Worm (Caenorhabditis elegans) whole organism, L3 larva: ENCODE measurements around the gene vrk-1.

Source experiments
- R02D3.7 ChIP-seq: fragments of 150-350 bp; optimal IDR thresholded peaks from 2 replicates; lab custom pipeline; 2014; ENCODE audit warnings: missing biosample characterization, missing genetic modification characterization
- ZK546.5 ChIP-seq: sonication (generic microtip); optimal IDR thresholded peaks from 2 replicates; lab custom pipeline; 2017; ENCODE audit warnings: missing biosample characterization, missing genetic modification characterization
- aly-2 ChIP-seq: fragments of 150-350 bp; optimal IDR thresholded peaks from 2 replicates; lab custom pipeline; 2014; ENCODE audit warnings: missing biosample characterization, missing genetic modification characterization
- ama-1 ChIP-seq: fragments of 150-350 bp; optimal IDR thresholded peaks from 2 replicates; lab custom pipeline; 2018
- ceh-16 ChIP-seq: sonication (generic microtip); optimal IDR thresholded peaks from 2 replicates; lab custom pipeline; 2017; ENCODE audit warnings: missing biosample characterization, missing genetic modification characterization
- ceh-28 ChIP-seq: fragments of 150-350 bp; optimal IDR thresholded peaks from 2 replicates; lab custom pipeline; 2014; ENCODE audit warnings: missing biosample characterization, missing genetic modification reagents, missing genetic modification characterization
- ceh-82 ChIP-seq: fragments of 150-350 bp; optimal IDR thresholded peaks from 2 replicates; lab custom pipeline; 2014; ENCODE audit warnings: missing biosample characterization, missing genetic modification characterization
- ceh-9 ChIP-seq: sonication (generic microtip); optimal IDR thresholded peaks from 2 replicates; lab custom pipeline; 2018; ENCODE audit warnings: missing biosample characterization, missing genetic modification characterization
- egl-5 ChIP-seq: fragments of 150-350 bp; optimal IDR thresholded peaks from 2 replicates; lab custom pipeline; 2017; ENCODE audit warnings: missing biosample characterization, missing genetic modification reagents, missing genetic modification characterization, inconsistent platforms
- elt-2 ChIP-seq: sonication (generic microtip); optimal IDR thresholded peaks from 2 replicates; lab custom pipeline; 2016; ENCODE audit warnings: missing genetic modification reagents, mild to moderate bottlenecking, missing genetic modification characterization, missing compliant biosample characterization
- elt-3 ChIP-seq, 3 experiments: fragments of 150-350 bp in 1 of 3; sonication (generic microtip) in 2 of 3; optimal IDR thresholded peaks; 2 replicates in 2 of 3; 4 replicates in 1 of 3; lab custom pipeline; 2014 to 2017; ENCODE audit warnings: missing biosample characterization in 3 of 3, missing genetic modification characterization in 3 of 3
- eor-1 ChIP-seq, 2 experiments: fragments of 150-350 bp; optimal IDR thresholded peaks; 2 replicates each; lab custom pipeline; 2014 to 2018; ENCODE audit warnings: missing biosample characterization in 2 of 2, missing genetic modification characterization in 2 of 2
- fkh-10 ChIP-seq: sonication (generic microtip); optimal IDR thresholded peaks from 2 replicates; lab custom pipeline; 2017; ENCODE audit warnings: missing biosample characterization, missing genetic modification reagents, missing genetic modification characterization
- fkh-2 ChIP-seq: fragments of 150-350 bp; optimal IDR thresholded peaks from 2 replicates; lab custom pipeline; 2014; ENCODE audit warnings: missing biosample characterization, missing genetic modification reagents, missing genetic modification characterization
- hmg-11 ChIP-seq: sonication (generic microtip); optimal IDR thresholded peaks from 2 replicates; lab custom pipeline; 2016; ENCODE audit warnings: missing genetic modification characterization, missing compliant biosample characterization
- lin-15B ChIP-seq: fragments of 150-350 bp; optimal IDR thresholded peaks from 2 replicates; lab custom pipeline; 2014; ENCODE audit warnings: missing biosample characterization, missing genetic modification characterization
- lin-39 ChIP-seq: fragments of 150-350 bp; optimal IDR thresholded peaks from 2 replicates; lab custom pipeline; 2018; ENCODE audit warnings: missing biosample characterization, missing genetic modification reagents, missing genetic modification characterization
- lsy-12 ChIP-seq: sonication (generic microtip); optimal IDR thresholded peaks from 2 replicates; lab custom pipeline; 2016; ENCODE audit warnings: mild to moderate bottlenecking, missing genetic modification characterization, missing compliant biosample characterization
- mdl-1 ChIP-seq: fragments of 150-350 bp; optimal IDR thresholded peaks from 2 replicates; lab custom pipeline; 2014; ENCODE audit warnings: missing biosample characterization, missing genetic modification characterization
- mml-1 ChIP-seq: fragments of 150-350 bp; sonication (generic microtip); optimal IDR thresholded peaks from 3 replicates; lab custom pipeline; 2014; ENCODE audit warnings: missing biosample characterization, missing genetic modification characterization
- nfya-1 ChIP-seq: sonication (generic microtip); optimal IDR thresholded peaks from 2 replicates; lab custom pipeline; 2017; ENCODE audit warnings: missing genetic modification characterization, mild to moderate bottlenecking, missing compliant biosample characterization, antibody characterized with exemption, moderate library complexity; ENCODE audit not compliant: insufficient read depth
- nhr-11 ChIP-seq: fragments of 150-350 bp; optimal IDR thresholded peaks from 2 replicates; lab custom pipeline; 2014; ENCODE audit warnings: missing biosample characterization, missing genetic modification characterization
- nhr-237 ChIP-seq: fragments of 150-350 bp; optimal IDR thresholded peaks from 2 replicates; lab custom pipeline; 2014; ENCODE audit warnings: missing biosample characterization, missing genetic modification characterization
- nhr-25 ChIP-seq: sonication (generic microtip); optimal IDR thresholded peaks from 2 replicates; lab custom pipeline; 2017; ENCODE audit warnings: missing biosample characterization, missing genetic modification characterization
- nhr-67 ChIP-seq: fragments of 150-350 bp; optimal IDR thresholded peaks from 2 replicates; lab custom pipeline; 2014; ENCODE audit warnings: missing biosample characterization, missing genetic modification characterization
- nhr-76 ChIP-seq: fragments of 150-350 bp; sonication (generic microtip); optimal IDR thresholded peaks from 5 replicates; lab custom pipeline; 2014; ENCODE audit warnings: missing biosample characterization, missing genetic modification characterization
- pha-4 ChIP-seq: fragments of 150-350 bp; optimal IDR thresholded peaks from 2 replicates; lab custom pipeline; 2014; ENCODE audit warnings: missing biosample characterization, missing genetic modification reagents, missing genetic modification characterization
- pqm-1 ChIP-seq: fragments of 150-350 bp; optimal IDR thresholded peaks from 2 replicates; lab custom pipeline; 2017; ENCODE audit warnings: missing biosample characterization, missing genetic modification characterization, inconsistent platforms
- skn-1 ChIP-seq: fragments of 150-350 bp; optimal IDR thresholded peaks from 2 replicates; lab custom pipeline; 2014; ENCODE audit warnings: missing biosample characterization, missing genetic modification characterization
- tbx-2 ChIP-seq: sonication (generic microtip); optimal IDR thresholded peaks from 2 replicates; lab custom pipeline; 2016; ENCODE audit warnings: mild to moderate bottlenecking, missing genetic modification characterization, missing compliant biosample characterization
- unc-39 ChIP-seq: sonication (generic microtip); optimal IDR thresholded peaks from 4 replicates; lab custom pipeline; 2017; ENCODE audit warnings: missing biosample characterization, missing genetic modification characterization
- ztf-4 ChIP-seq: fragments of 150-350 bp; optimal IDR thresholded peaks from 2 replicates; lab custom pipeline; 2014; ENCODE audit warnings: missing biosample characterization, missing genetic modification characterization

The vrk-1 gene

DNA sequence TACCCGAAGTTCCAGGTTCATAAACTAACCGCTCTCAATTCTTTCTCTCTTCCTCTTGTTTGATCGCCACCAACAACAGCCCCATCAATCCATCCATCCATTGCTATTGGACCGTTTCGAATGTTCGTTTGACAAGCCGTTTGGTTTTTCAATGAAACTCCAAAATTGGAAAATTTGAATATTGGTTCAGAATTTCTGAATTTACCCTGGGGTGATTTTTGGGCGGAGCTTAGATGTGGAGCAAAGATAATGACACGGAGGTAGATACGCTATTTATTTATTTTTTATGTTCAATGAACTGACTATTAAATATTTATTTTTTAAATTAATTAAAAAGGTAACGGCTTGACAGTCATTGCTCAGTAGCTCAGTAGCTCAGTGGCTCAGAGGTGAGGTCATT is 22.5 kb downstream of the vrk-1 start, which contains the start of gene B0034.2:
Gene B0034.2, minus strand, starts transcription at position 101 of the 400 bp plus-strand sequence.
- TF ChIP-seq fkh-10 (GFP tag; lab: Kevin White, UChicago) (no peak), ceh-9 (tag; lab: Kevin White, UChicago) (no peak), nhr-11 (tag; lab: Kevin White, UChicago) (no peak), R02D3.7 (tag; lab: Kevin White, UChicago) (no peak), eor-1 (tag; optimal IDR thresholded peaks at IDR 0.05; lab: Kevin White, UChicago) (no peak), pqm-1 (no peak), nhr-25 (tag; lab: Kevin White, UChicago) (no peak), fkh-2 (no peak), unc-39 (tag; lab: Kevin White, UChicago) (no peak), nfya-1 (tag; lab: Kevin White, UChicago) (no peak), tbx-2 (tag; lab: Kevin White, UChicago) (no peak), mml-1 (tag; lab: Kevin White, UChicago) (no peak), nhr-237 (tag; lab: Kevin White, UChicago) (no peak), ceh-82 (no peak), ZK546.5 (tag; lab: Kevin White, UChicago) (no peak), lsy-12 (tag; lab: Kevin White, UChicago) (no peak), ceh-16 (tag; lab: Kevin White, UChicago) (no peak)

DNA sequence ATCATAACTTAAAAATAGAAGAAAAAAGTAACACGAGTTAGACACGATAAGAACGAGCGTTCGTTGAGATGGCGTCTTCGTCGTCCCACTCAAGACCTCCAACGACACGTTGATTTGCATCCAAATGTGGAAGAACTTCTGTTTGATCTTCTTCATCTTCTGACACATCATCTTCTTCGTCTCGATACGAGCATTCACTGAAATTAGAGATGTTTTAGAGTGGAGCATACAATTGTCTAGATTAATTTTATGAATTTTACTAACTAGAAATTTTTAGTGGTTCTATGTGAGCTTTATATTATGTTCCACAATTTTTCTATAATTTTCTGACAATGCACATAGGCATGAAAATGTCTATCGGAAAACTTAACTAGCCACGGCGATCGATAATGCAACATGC is 24.1 kb downstream of the vrk-1 start:
- TF ChIP-seq nhr-76 (tag; lab: Kevin White, UChicago) (no peak), unc-39 (tag; lab: Kevin White, UChicago) (no peak), fkh-2 (no peak), nhr-67 (tag; lab: Kevin White, UChicago) (no peak), pha-4 (tag; lab: Kevin White, UChicago) (no peak), pqm-1 (no peak), tbx-2 (tag; lab: Kevin White, UChicago) (no peak), egl-5 (no peak), lin-15B (no peak), ZK546.5 (tag; lab: Kevin White, UChicago) (no peak), mdl-1 (tag; lab: Kevin White, UChicago) (no peak)

ce11 chrII:5946438-5946837 is 24.7 kb downstream of the vrk-1 start:
- no peak for TF ChIP-seq nhr-67 (tag; lab: Kevin White, UChicago)
- TF ChIP-seq fkh-10 (GFP tag; lab: Kevin White, UChicago) = peak; percentile 59

ce11 chrII:5948681-5949080 is 26.9 kb downstream of the vrk-1 start:
- peak; percentile 35 for TF ChIP-seq egl-5
- peak; percentile 40 for TF ChIP-seq hmg-11 (tag; lab: Kevin White, UChicago)
- TF ChIP-seq fkh-10 (GFP tag; lab: Kevin White, UChicago) = peak; percentile 72
- TF ChIP-seq nhr-76 (tag; lab: Kevin White, UChicago) = no peak
- TF ChIP-seq nfya-1 (tag; lab: Kevin White, UChicago) = peak; percentile 42
- peak; percentile 25 for TF ChIP-seq nhr-11 (tag; lab: Kevin White, UChicago)
- TF ChIP-seq ceh-28 (tag; lab: Kevin White, UChicago) = no peak
- peak; percentile 54 for TF ChIP-seq lin-39 (tag; lab: Kevin White, UChicago)

DNA sequence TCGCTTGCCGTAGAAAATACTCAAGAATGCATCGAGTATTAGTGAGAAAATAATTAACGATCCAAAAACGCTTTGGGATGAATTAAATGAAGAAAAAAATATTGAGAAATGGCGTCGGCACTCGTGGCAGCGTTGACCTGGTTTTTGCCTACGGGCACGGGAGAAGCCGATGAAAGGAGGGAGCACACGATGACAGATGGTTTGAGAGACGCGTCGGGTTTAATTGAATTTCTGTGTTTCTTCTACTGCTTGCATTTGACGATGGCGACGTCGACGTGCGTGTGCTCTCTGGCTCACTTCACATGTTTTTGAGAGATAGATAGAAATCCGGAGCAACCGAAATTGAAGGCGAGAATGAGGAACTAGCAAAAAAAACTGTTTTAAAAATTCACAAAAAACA is 28.9 kb downstream of the vrk-1 start:
- TF ChIP-seq fkh-10 (GFP tag; lab: Kevin White, UChicago) = peak; percentile 5
- no peak for TF ChIP-seq elt-2 (tag; lab: Kevin White, UChicago)

ce11 chrII:5951745-5952144 is 30.0 kb downstream of the vrk-1 start:
- no peak for TF ChIP-seq ZK546.5 (tag; lab: Kevin White, UChicago)
- no peak for TF ChIP-seq skn-1
- TF ChIP-seq aly-2 (tag; lab: Kevin White, UChicago) = no peak

ce11 chrII:5952214-5952613 is 30.4 kb downstream of the vrk-1 start:
- TF ChIP-seq fkh-2 (no peak), nfya-1 (tag; lab: Kevin White, UChicago) (peak; percentile 35), ztf-4 (tag; lab: Kevin White, UChicago) (no peak), ama-1 (no peak), elt-3 (tag; optimal IDR thresholded peaks at IDR 0.05; lab: Kevin White, UChicago) (no peak), lin-39 (tag; lab: Kevin White, UChicago) (peak; percentile 54), nhr-76 (tag; lab: Kevin White, UChicago) (no peak)
